Fruit fly (Drosophila melanogaster) whole organism, embryonic: ENCODE results near the gene Ptth.

ENCODE experiments used
- CG8290 ChIP-seq, 3 experiments: fragments of 200-800 bp; sonication (Bioruptor generic); optimal IDR thresholded peaks; 2 replicates each; lab custom pipeline; 2016 to 2019; ENCODE audit warnings: missing biosample characterization in 3 of 3, missing genetic modification characterization in 3 of 3, mild to moderate bottlenecking in 2 of 3, moderate library complexity in 1 of 3
- lola ChIP-seq, 3 experiments: fragments of >200 bp in 2 of 3; fragments of 200-800 bp in 1 of 3; sonication (Bioruptor generic) in 1 of 3; optimal IDR thresholded peaks; 2 replicates each; lab custom pipeline; 2017 to 2019; ENCODE audit warnings: missing biosample characterization in 3 of 3, missing genetic modification characterization in 3 of 3, mild to moderate bottlenecking in 1 of 3, moderate library complexity in 1 of 3

dm6 chr2L:577186-577585, 490 bp upstream of the Ptth start, which contains the start of gene Pph13:
- TF ChIP-seq lola (GFP tag; optimal IDR thresholded peaks at IDR 0.05; lab: Kevin White, UChicago) (no peak), CG8290 (GFP tag; optimal IDR thresholded peaks at IDR 0.05; lab: Kevin White, UChicago) (no peak), CG8290 (tag; optimal IDR thresholded peaks at IDR 0.05; lab: Kevin White, UChicago) (no peak)
